Fruit fly (Drosophila melanogaster) Kc167 (cell line): ENCODE measurements around the gene MP1.

Experiments used
- Myc ChIP-seq: fragments of >200 bp; optimal IDR thresholded peaks from 2 replicates; lab custom pipeline; 2017; ENCODE audit warnings: missing external identifiers
- h ChIP-seq: fragments of >200 bp; optimal IDR thresholded peaks from 3 replicates; lab custom pipeline; 2018; ENCODE audit warnings: missing external identifiers
- insv ChIP-seq: fragments of >200 bp; optimal IDR thresholded peaks from 3 replicates; lab custom pipeline; 2018; ENCODE audit warnings: missing external identifiers
- psq ChIP-seq: fragments of >200 bp; optimal IDR thresholded peaks from 2 replicates; lab custom pipeline; 2017; ENCODE audit warnings: missing external identifiers

- no peak for TF ChIP-seq psq (lab: Kevin White, UChicago)
- TF ChIP-seq Myc (lab: Kevin White, UChicago): no peak
- TF ChIP-seq h (lab: Kevin White, UChicago): no peak
- no peak for TF ChIP-seq insv (lab: Kevin White, UChicago)
Measured at dm6 chr3R:4311067-4311723, 3.5 kb downstream of the MP1 start, which contains the start of gene Suv3.
